Fruit fly (Drosophila melanogaster): ENCODE results near the gene CG43295.

Gene CG43295

dm6 chr3L:16090330-16090803, 15.3 kb upstream of the CG43295 start, which contains the start of the genes CG5235 and ClC-c:
TSS of gene CG5235 (minus strand) at chr3L:16090392.
TSS of gene ClC-c (plus strand) at chr3L:16090454.
- TF ChIP-seq Hr96 (GFP tag; optimal IDR thresholded peaks at IDR 0.05) (no peak), CG1620 (GFP tag; optimal IDR thresholded peaks at IDR 0.05) (no peak), CG5204 (GFP tag; optimal IDR thresholded peaks at IDR 0.05) (no peak), CG11617 (GFP tag; optimal IDR thresholded peaks at IDR 0.05) (no peak), CG33017 (tag; optimal IDR thresholded peaks at IDR 0.05) (no peak), bab1 (GFP tag; optimal IDR thresholded peaks at IDR 0.05) (peak; percentile 51), tj (GFP tag; optimal IDR thresholded peaks at IDR 0.05) (peak; percentile 71), CG7045 (GFP tag; optimal IDR thresholded peaks at IDR 0.05) (no peak), Crg-1 (GFP tag; optimal IDR thresholded peaks at IDR 0.05) (no peak), pad (GFP tag; optimal IDR thresholded peaks at IDR 0.05) (no peak), Clk (GFP tag; optimal IDR thresholded peaks at IDR 0.05) (no peak), Mnt (GFP tag; optimal IDR thresholded peaks at IDR 0.05) (peak; percentile 38), CG12768 (GFP tag; optimal IDR thresholded peaks at IDR 0.05) (no peak), kay (GFP tag; ENCODE audit: borderline replicate concordance) (no peak), toe (GFP tag; optimal IDR thresholded peaks at IDR 0.05) (no peak), cic (GFP tag; optimal IDR thresholded peaks at IDR 0.05) (peak; percentile 32), CG14711 (tag; optimal IDR thresholded peaks at IDR 0.05) (peak; percentile 31), CG7101 (tag; optimal IDR thresholded peaks at IDR 0.05) (peak; percentile 43), ovo (GFP tag; optimal IDR thresholded peaks at IDR 0.05) (no peak), cnc (optimal IDR thresholded peaks at IDR 0.05) (no peak)

DNA sequence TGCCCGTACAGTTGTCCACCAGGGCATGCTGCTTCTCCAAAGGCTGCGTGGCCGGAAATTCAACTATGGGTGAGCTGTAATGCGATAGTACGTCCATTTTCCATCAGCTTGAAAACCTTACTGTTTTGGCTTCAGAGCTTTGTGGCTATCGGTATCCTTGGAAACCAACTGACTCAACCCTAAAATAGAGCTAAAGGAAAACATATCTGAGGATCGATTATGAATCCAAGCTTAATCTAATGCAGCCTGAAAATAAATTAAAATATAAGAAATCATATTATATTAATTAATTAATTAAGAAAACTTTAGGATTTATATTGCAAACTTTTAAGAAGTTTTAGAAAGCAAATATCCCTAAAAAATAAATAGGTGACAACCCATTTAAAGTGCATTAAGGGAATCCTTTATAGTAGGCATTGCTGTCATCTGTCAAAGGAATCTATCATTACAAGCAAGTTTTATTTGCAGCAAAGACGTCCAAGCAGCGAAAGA, 8.2 kb upstream of the CG43295 start, which contains the start of the genes CG13074 and ATPsynbetaL:
Gene CG13074 (minus strand): TSS at position 101 of the 492 bp plus-strand sequence.
Gene ATPsynbetaL (plus strand): TSS at position 442 of the 492 bp plus-strand sequence.
- TF ChIP-seq Crg-1 (GFP tag; optimal IDR thresholded peaks at IDR 0.05) (no peak), CG33017 (tag; optimal IDR thresholded peaks at IDR 0.05) (no peak), CG14711 (tag; optimal IDR thresholded peaks at IDR 0.05) (no peak), CG1620 (GFP tag; optimal IDR thresholded peaks at IDR 0.05) (no peak), pad (GFP tag; optimal IDR thresholded peaks at IDR 0.05) (no peak), CG7101 (tag; optimal IDR thresholded peaks at IDR 0.05) (no peak), tj (GFP tag; optimal IDR thresholded peaks at IDR 0.05) (no peak), CG7045 (GFP tag; optimal IDR thresholded peaks at IDR 0.05) (no peak), Hr96 (GFP tag; optimal IDR thresholded peaks at IDR 0.05) (no peak), kay (GFP tag; ENCODE audit: borderline replicate concordance) (no peak), Clk (GFP tag; optimal IDR thresholded peaks at IDR 0.05) (no peak), ovo (GFP tag; optimal IDR thresholded peaks at IDR 0.05) (no peak), cnc (optimal IDR thresholded peaks at IDR 0.05) (no peak)

DNA sequence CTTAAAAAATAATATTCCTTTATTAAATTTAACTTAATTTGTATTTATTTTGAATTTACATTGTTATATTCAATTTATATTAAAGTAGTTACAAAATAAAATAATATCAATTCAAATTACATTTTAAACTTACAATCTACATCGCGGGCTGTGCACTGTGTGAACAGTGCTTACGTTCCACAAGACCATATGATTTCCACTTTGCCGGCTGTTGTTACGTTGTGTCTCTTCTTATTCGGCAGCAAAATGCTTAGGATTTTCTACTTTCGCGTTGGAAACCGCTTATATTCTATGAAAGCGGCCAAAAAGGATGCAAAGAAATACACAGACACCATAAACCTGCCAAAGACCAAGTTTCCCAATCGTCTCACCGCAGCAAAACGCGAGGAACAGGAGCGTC, 5.6 kb upstream of the CG43295 start, which contains the start of gene IleRS-m:
Gene IleRS-m (plus strand): TSS at position 222 of the 400 bp plus-strand sequence.
- TF ChIP-seq CG33017 (tag; optimal IDR thresholded peaks at IDR 0.05) (no peak), cnc (optimal IDR thresholded peaks at IDR 0.05) (no peak), CG12768 (GFP tag; optimal IDR thresholded peaks at IDR 0.05) (no peak), toe (GFP tag; optimal IDR thresholded peaks at IDR 0.05) (no peak), CG1620 (GFP tag; optimal IDR thresholded peaks at IDR 0.05) (no peak), CG11617 (GFP tag; optimal IDR thresholded peaks at IDR 0.05) (no peak), CG5204 (GFP tag; optimal IDR thresholded peaks at IDR 0.05) (no peak), cic (GFP tag; optimal IDR thresholded peaks at IDR 0.05) (no peak), Clk (GFP tag; optimal IDR thresholded peaks at IDR 0.05) (no peak), CG7045 (GFP tag; optimal IDR thresholded peaks at IDR 0.05) (no peak), Mnt (GFP tag; optimal IDR thresholded peaks at IDR 0.05) (no peak), bab1 (GFP tag; optimal IDR thresholded peaks at IDR 0.05) (no peak), CG7101 (tag; optimal IDR thresholded peaks at IDR 0.05) (no peak), pad (GFP tag; optimal IDR thresholded peaks at IDR 0.05) (no peak), Hr96 (GFP tag; optimal IDR thresholded peaks at IDR 0.05) (no peak), CG14711 (tag; optimal IDR thresholded peaks at IDR 0.05) (no peak), Crg-1 (GFP tag; optimal IDR thresholded peaks at IDR 0.05) (no peak), tj (GFP tag; optimal IDR thresholded peaks at IDR 0.05) (no peak), ovo (GFP tag; optimal IDR thresholded peaks at IDR 0.05) (no peak)

- peak; percentile 65 for TF ChIP-seq CG12768 (GFP tag; optimal IDR thresholded peaks at IDR 0.05)
- no peak for TF ChIP-seq tj (GFP tag; optimal IDR thresholded peaks at IDR 0.05)
- TF ChIP-seq CG33017 (tag; optimal IDR thresholded peaks at IDR 0.05), result no peak
- TF ChIP-seq Crg-1 (GFP tag; optimal IDR thresholded peaks at IDR 0.05), result no peak
- no peak for TF ChIP-seq Hr96 (GFP tag; optimal IDR thresholded peaks at IDR 0.05)
- no peak for TF ChIP-seq cic (GFP tag; optimal IDR thresholded peaks at IDR 0.05)
- peak; percentile 35 for TF ChIP-seq bab1 (GFP tag; optimal IDR thresholded peaks at IDR 0.05)
- no peak for TF ChIP-seq Clk (GFP tag; optimal IDR thresholded peaks at IDR 0.05)
- no peak for TF ChIP-seq kay (GFP tag; ENCODE audit: borderline replicate concordance)
- TF ChIP-seq CG11617 (GFP tag; optimal IDR thresholded peaks at IDR 0.05), result peak; percentile 29
- no peak for TF ChIP-seq toe (GFP tag; optimal IDR thresholded peaks at IDR 0.05)
- TF ChIP-seq ovo (GFP tag; optimal IDR thresholded peaks at IDR 0.05), result peak; percentile 18
- peak; percentile 8 for TF ChIP-seq Mnt (GFP tag; optimal IDR thresholded peaks at IDR 0.05)
- no peak for TF ChIP-seq cnc (optimal IDR thresholded peaks at IDR 0.05)
- TF ChIP-seq CG14711 (tag; optimal IDR thresholded peaks at IDR 0.05), result no peak
- TF ChIP-seq CG7101 (tag; optimal IDR thresholded peaks at IDR 0.05), result no peak
- TF ChIP-seq pad (GFP tag; optimal IDR thresholded peaks at IDR 0.05), result no peak
- TF ChIP-seq CG5204 (GFP tag; optimal IDR thresholded peaks at IDR 0.05), result no peak
- TF ChIP-seq CG7045 (GFP tag; optimal IDR thresholded peaks at IDR 0.05), result no peak
Measured at dm6 chr3L:16112069-16112820, 6.6 kb downstream of the CG43295 start, which contains the start of gene Zn72D. TSS of gene Zn72D (minus strand) at chr3L:16112626.

DNA sequence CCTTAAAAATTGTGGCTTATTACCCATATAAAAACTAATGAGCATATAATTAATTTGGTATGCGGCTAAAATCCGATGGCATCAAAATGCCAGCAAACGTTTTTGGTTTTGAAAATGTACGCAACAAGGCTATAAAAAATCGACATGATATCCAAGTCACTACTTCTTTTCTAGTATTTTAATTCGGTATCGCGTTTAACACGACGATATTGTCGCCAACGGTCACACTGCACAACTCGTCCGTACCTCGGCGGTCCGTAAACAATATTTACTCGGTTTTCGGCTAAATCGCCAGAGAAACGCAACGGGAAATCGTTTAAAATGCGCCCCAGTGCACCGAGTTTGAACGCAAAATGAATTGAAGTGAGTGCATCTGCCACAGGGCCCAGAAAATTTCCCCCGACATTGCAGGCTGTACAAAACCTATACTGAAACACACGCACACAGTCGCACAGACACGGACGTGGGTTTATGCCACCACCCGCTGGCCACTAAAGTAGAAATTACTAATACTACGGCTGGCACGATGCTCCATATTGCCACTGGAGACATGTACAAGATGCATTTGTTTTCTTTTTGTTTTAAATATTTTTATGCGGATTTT, 7.5 kb downstream of the CG43295 start, which contains the start of gene Taf4:
Gene Taf4 (plus strand): TSS at position 210 of the 604 bp plus-strand sequence.
- TF ChIP-seq CG5204 (GFP tag; optimal IDR thresholded peaks at IDR 0.05) (no peak), Hr96 (GFP tag; optimal IDR thresholded peaks at IDR 0.05) (no peak), CG12768 (GFP tag; optimal IDR thresholded peaks at IDR 0.05) (no peak), CG7045 (GFP tag; optimal IDR thresholded peaks at IDR 0.05) (no peak), bab1 (GFP tag; optimal IDR thresholded peaks at IDR 0.05) (no peak), CG11617 (GFP tag; optimal IDR thresholded peaks at IDR 0.05) (no peak), Mnt (GFP tag; optimal IDR thresholded peaks at IDR 0.05) (no peak), CG33017 (tag; optimal IDR thresholded peaks at IDR 0.05) (no peak), Clk (GFP tag; optimal IDR thresholded peaks at IDR 0.05) (no peak), kay (GFP tag; ENCODE audit: borderline replicate concordance) (no peak), CG1620 (GFP tag; optimal IDR thresholded peaks at IDR 0.05) (no peak), CG14711 (tag; optimal IDR thresholded peaks at IDR 0.05) (no peak), toe (GFP tag; optimal IDR thresholded peaks at IDR 0.05) (no peak), CG7101 (tag; optimal IDR thresholded peaks at IDR 0.05) (no peak), cnc (optimal IDR thresholded peaks at IDR 0.05) (no peak), tj (GFP tag; optimal IDR thresholded peaks at IDR 0.05) (no peak), cic (GFP tag; optimal IDR thresholded peaks at IDR 0.05) (no peak), pad (GFP tag; optimal IDR thresholded peaks at IDR 0.05) (no peak)
